Worm (Caenorhabditis elegans): Measurements from ENCODE around the gene ZK185.5.

Gene ZK185.5

DNA sequence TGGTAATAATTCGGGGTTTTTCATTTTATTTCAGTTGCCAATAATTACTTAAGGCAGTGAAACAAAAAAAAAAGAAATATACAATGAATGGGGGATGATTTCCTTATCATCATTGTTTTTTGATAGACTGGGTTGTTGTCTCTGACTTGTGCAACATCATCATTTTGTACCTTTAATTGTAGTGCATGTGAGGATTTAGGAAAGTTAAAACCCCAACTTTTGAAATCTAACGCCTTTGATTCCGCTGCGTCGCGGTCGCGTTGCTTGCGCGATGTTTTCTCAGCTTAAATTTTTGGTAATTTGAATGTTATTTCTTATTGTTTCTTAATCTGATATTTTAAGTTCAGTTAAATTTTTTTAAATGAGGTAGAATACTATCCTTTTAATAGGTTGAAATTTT, at the start of gene ZK185.5:
ZK185.5 (minus strand) TSS at position 101 of the 400 bp plus-strand sequence.
- TF ChIP-seq dao-5 (tag; optimal IDR thresholded peaks at IDR 0.05) (no peak), W03F9.2 (tag; optimal IDR thresholded peaks at IDR 0.05) (no peak), him-1 (tag; optimal IDR thresholded peaks at IDR 0.05) (no peak)

DNA sequence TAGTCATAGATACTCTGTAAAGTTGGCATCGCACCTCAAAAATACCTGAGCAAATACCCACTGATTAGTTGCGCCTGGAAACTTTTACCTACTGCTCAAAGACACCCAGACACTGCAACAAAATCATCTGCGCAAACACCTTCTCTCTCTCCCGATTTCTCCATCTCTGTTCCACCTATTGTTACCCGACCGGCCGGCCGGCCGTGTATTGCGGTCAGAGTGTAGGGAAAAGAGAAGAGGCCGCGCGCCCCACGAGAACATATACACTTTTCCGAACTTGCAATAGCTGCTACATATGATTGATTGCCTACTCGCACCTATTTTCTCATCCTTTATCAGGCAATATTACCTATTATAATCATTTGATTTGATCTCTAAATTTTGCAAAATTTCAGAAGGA, 42.7 kb upstream of the ZK185.5 start:
- no peak for TF ChIP-seq him-1 (tag; optimal IDR thresholded peaks at IDR 0.05)
- no peak for TF ChIP-seq W03F9.2 (tag; optimal IDR thresholded peaks at IDR 0.05)

DNA sequence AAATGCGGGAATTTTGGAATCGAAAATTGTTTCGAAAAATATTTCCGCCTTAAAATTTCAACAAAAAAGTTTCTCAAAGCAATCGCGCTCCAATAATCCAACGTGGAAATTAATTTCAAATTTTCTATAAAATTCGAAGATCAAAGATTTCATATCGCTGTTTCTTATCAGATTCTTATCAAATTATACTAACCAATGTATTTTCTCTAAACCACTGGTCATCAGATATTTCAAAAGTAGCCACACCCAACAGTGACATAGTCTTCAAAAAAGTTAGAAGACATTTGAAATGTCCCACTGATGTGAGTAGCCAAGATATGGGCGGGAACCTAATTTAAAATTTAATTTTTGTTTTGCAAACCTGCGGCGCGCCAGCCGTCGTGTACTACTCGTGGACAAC, 41.8 kb upstream of the ZK185.5 start:
- TF ChIP-seq dao-5 (tag; optimal IDR thresholded peaks at IDR 0.05) (no peak), W03F9.2 (tag; optimal IDR thresholded peaks at IDR 0.05) (no peak), him-1 (tag; optimal IDR thresholded peaks at IDR 0.05) (no peak)

DNA sequence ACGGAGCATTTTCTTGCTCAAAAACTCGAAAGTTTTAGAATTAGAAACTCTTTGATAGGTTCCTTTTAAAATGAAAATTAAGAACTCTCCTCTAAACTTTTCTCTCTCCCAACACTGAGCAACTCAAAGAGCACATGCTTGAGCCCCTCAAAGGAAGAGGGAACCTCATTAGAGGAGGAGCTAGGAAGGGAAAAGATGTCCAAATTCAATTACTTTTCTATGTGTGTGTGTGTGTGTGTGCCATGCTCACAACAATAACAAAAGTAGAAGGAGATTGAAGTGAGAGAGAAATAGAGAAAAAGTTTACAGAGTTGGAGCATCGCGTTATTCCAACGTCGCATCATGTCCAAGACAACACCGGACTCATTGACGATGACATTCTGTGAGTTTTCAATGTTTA, 40.3 kb upstream of the ZK185.5 start:
- TF ChIP-seq dao-5 (tag; optimal IDR thresholded peaks at IDR 0.05) (no peak), W03F9.2 (tag; optimal IDR thresholded peaks at IDR 0.05) (no peak), him-1 (tag; optimal IDR thresholded peaks at IDR 0.05) (no peak)

DNA sequence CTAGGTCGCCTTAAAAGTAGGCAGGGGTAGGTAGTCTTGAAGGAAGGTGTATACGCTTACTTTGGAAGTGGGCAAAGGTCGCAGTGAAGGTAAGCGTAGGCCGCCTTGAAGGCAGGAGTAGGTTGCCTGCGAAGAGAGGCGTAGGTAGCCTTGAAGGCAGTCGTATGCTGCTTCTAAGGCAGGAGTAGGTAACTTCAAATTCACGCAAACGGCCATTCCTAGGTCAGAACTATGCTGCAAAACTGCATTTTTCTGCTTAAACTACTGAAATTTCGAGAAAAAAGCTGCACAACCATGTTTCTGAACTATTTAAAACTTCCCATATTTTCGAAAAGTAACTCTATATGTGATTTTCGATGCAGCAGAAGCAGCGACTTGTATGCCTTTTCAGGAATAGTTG, 33.8 kb upstream of the ZK185.5 start:
- TF ChIP-seq W03F9.2 (tag; optimal IDR thresholded peaks at IDR 0.05) (no peak), dao-5 (tag; optimal IDR thresholded peaks at IDR 0.05) (no peak), him-1 (tag; optimal IDR thresholded peaks at IDR 0.05) (no peak)

DNA sequence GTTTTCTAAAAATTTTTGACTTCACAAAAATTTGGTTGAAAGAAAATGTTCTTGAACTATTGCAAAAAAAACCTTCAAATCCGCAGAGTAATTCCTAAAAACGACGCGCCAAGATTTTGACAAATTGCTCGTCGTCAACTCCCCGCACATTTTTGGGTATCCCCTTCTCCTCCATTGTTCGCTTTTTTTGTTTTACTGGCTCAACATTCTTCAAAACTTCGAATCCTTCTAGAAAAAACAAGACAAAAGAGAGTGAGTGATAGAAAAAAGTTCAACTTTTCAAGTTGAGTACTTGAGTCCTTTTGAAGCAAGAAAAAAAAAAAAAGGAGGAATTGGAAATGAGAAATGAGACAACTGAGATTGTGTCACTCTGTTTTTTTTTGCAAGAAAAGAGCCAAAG, 31.1 kb upstream of the ZK185.5 start:
- TF ChIP-seq him-1 (tag; optimal IDR thresholded peaks at IDR 0.05) (no peak), dao-5 (tag; optimal IDR thresholded peaks at IDR 0.05) (no peak), W03F9.2 (tag; optimal IDR thresholded peaks at IDR 0.05) (no peak)

DNA sequence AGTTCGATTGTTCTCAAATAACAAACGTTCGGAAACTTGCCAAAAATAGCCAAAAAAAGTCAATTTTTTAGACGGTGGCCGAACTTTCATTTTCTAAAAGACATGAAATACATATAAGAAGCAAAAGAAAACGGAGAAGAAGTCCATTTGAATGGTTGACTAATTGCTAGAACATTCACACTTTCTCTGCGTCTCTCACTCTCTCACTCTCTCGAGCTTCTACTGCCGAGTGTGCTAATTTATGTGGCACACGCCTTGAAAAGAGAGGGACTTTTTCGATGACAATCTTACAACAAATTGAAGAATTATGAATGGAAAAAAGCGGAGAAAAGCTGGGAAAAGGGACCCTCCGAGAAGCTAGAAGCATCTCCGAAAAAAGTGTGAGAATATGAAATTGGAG, 28.3 kb upstream of the ZK185.5 start:
- TF ChIP-seq dao-5 (tag; optimal IDR thresholded peaks at IDR 0.05) (no peak), W03F9.2 (tag; optimal IDR thresholded peaks at IDR 0.05) (no peak), him-1 (tag; optimal IDR thresholded peaks at IDR 0.05) (no peak)

DNA sequence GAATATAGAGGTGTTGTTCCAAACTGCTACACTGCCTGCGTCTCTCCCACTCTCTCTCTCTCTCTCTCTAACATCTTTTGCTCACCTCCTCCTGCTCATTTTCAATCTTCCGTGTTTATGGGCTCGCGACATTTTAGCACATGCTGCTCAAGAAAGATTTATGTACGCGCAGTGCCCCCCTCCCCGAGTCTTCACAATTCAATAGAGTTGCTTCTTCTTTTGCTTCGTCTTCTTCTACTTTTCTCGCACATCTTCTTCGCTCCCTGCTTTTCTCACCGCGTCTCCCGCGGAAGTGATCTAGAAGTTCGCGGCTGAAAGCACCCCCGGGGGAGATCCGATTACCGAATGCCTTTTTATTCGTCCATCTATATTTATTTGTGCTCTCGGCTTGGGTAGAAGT, 24.9 kb upstream of the ZK185.5 start:
- TF ChIP-seq dao-5 (tag; optimal IDR thresholded peaks at IDR 0.05): no peak
- peak; percentile 62 for TF ChIP-seq him-1 (tag; optimal IDR thresholded peaks at IDR 0.05)

ce11 chrIV:4568402-4568891, 22.7 kb upstream of the ZK185.5 start, which contains the start of gene F28E10.1:
Gene F28E10.1 (plus strand): TSS chrIV:4568841.
- TF ChIP-seq dao-5 (tag; optimal IDR thresholded peaks at IDR 0.05): no peak
- no peak for TF ChIP-seq W03F9.2 (tag; optimal IDR thresholded peaks at IDR 0.05)
- no peak for TF ChIP-seq him-1 (tag; optimal IDR thresholded peaks at IDR 0.05)

- TF ChIP-seq dao-5 (tag; optimal IDR thresholded peaks at IDR 0.05): no peak
- no peak for TF ChIP-seq him-1 (tag; optimal IDR thresholded peaks at IDR 0.05)
- TF ChIP-seq W03F9.2 (tag; optimal IDR thresholded peaks at IDR 0.05): no peak
These were observed 21.6 kb upstream of the ZK185.5 start, which contains the start of gene F28E10.4 for ce11 chrIV:4567343-4567742. Gene F28E10.4 (minus strand): TSS chrIV:4567443.

- TF ChIP-seq dao-5 (tag; optimal IDR thresholded peaks at IDR 0.05) (no peak), him-1 (tag; optimal IDR thresholded peaks at IDR 0.05) (no peak), W03F9.2 (tag; optimal IDR thresholded peaks at IDR 0.05) (no peak)
These were observed 20.2 kb upstream of the ZK185.5 start for ce11 chrIV:4565882-4566281.

ce11 chrIV:4564541-4564940, 18.8 kb upstream of the ZK185.5 start:
- TF ChIP-seq dao-5 (tag; optimal IDR thresholded peaks at IDR 0.05) (no peak), him-1 (tag; optimal IDR thresholded peaks at IDR 0.05) (no peak), W03F9.2 (tag; optimal IDR thresholded peaks at IDR 0.05) (no peak)

ce11 chrIV:4562599-4563116, 16.9 kb upstream of the ZK185.5 start, which contains the start of gene igeg-1:
Gene igeg-1 (plus strand): TSS chrIV:4562649.
- no peak for TF ChIP-seq him-1 (tag; optimal IDR thresholded peaks at IDR 0.05)
- no peak for TF ChIP-seq dao-5 (tag; optimal IDR thresholded peaks at IDR 0.05)
- TF ChIP-seq W03F9.2 (tag; optimal IDR thresholded peaks at IDR 0.05): no peak

DNA sequence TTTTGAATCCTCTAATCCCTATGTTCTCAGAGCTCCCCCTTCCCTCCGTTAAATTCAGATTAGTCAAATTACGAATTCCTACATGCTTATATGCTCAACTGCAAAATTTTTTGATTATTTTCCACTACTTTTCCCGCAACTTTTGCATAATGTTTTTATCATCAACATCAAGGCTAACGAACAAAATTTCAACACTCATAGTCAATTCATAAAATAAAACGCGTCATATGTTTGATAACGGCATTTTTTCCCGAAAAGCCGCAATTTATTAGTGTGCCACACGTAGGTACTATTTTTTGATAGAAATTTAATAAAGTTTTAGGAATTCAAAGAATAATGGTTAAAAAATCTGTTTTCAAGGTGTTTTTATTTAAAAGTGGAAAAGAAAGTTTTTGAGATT, 13.4 kb upstream of the ZK185.5 start:
- no peak for TF ChIP-seq him-1 (tag; optimal IDR thresholded peaks at IDR 0.05)

- TF ChIP-seq dao-5 (tag; optimal IDR thresholded peaks at IDR 0.05) (no peak), W03F9.2 (tag; optimal IDR thresholded peaks at IDR 0.05) (no peak), him-1 (tag; optimal IDR thresholded peaks at IDR 0.05) (no peak)
These were observed 12.0 kb upstream of the ZK185.5 start for ce11 chrIV:4557731-4558130.
